Fruit fly (Drosophila melanogaster) whole organism, embryonic: ENCODE data around the gene vib.

ENCODE experiments used
- Asciz ChIP-seq: fragments of 200-800 bp; sonication (Bioruptor generic); optimal IDR thresholded peaks from 2 replicates; lab custom pipeline; 2017; ENCODE audit warnings: missing biosample characterization, mild to moderate bottlenecking, missing genetic modification characterization, missing genetic modification reagents
- Atf3 ChIP-seq: fragments of 200-800 bp; sonication (Bioruptor generic); optimal IDR thresholded peaks from 3 replicates; lab custom pipeline; 2016; ENCODE audit warnings: missing biosample characterization, missing genetic modification characterization
- BtbVII ChIP-seq: fragments of 200-800 bp; sonication (Bioruptor generic); optimal IDR thresholded peaks from 3 replicates; lab custom pipeline; 2017; ENCODE audit warnings: missing biosample characterization, mild to moderate bottlenecking, missing genetic modification characterization
- C15 ChIP-seq: fragments of 200-800 bp; sonication (Bioruptor generic); IDR thresholded peaks from 3 replicates; pipeline ENCODE4 v1.3.6; 2022; ENCODE audit warnings: missing biosample characterization, missing genetic modification characterization
- CG10959 ChIP-seq: fragments of 200-800 bp; sonication (Bioruptor generic); IDR thresholded peaks from 2 replicates; pipeline ENCODE4 v1.3.6; 2022; ENCODE audit warnings: missing biosample characterization, missing genetic modification characterization
- CG10979 ChIP-seq: fragments of 200-800 bp; sonication (Bioruptor generic); optimal IDR thresholded peaks from 2 replicates; lab custom pipeline; 2018; ENCODE audit warnings: missing biosample characterization, mild to moderate bottlenecking, missing genetic modification characterization, moderate library complexity
- CG11504 ChIP-seq: fragments of 200-800 bp; sonication (Bioruptor generic); optimal IDR thresholded peaks from 3 replicates; lab custom pipeline; 2019; ENCODE audit warnings: missing biosample characterization, mild to moderate bottlenecking, missing genetic modification characterization, moderate library complexity
- CG13287 ChIP-seq: fragments of 200-800 bp; sonication (Bioruptor generic); IDR thresholded peaks from 2 replicates; pipeline ENCODE4 v1.3.6; 2022; ENCODE audit warnings: missing biosample characterization, missing genetic modification characterization; ENCODE audit not compliant: partially characterized antibody
- CG14050 ChIP-seq: fragments of 200-800 bp; sonication (Bioruptor generic); IDR thresholded peaks from 3 replicates; pipeline ENCODE4 v1.3.6; 2022; ENCODE audit warnings: missing biosample characterization, missing genetic modification characterization
- CG15514 ChIP-seq: fragments of 200-800 bp; sonication (Bioruptor generic); optimal IDR thresholded peaks from 3 replicates; lab custom pipeline; 2017; ENCODE audit warnings: missing biosample characterization, missing genetic modification characterization, mild to moderate bottlenecking, moderate library complexity, missing genetic modification reagents
- CG1602 ChIP-seq: fragments of 200-800 bp; sonication (Bioruptor generic); optimal IDR thresholded peaks from 3 replicates; lab custom pipeline; 2016; ENCODE audit warnings: missing biosample characterization, missing genetic modification characterization
- CG17612 ChIP-seq: fragments of 200-800 bp; sonication (Bioruptor generic); IDR thresholded peaks from 2 replicates; pipeline ENCODE4 v1.3.6; 2022; ENCODE audit warnings: missing biosample characterization, missing genetic modification characterization
- CG2120 ChIP-seq: fragments of 200-800 bp; sonication (Bioruptor generic); optimal IDR thresholded peaks from 3 replicates; lab custom pipeline; 2016; ENCODE audit warnings: missing biosample characterization, missing genetic modification characterization
- CG32767 ChIP-seq: fragments of 200-800 bp; sonication (Bioruptor generic); IDR thresholded peaks from 2 replicates; pipeline ENCODE4 v1.3.6; 2022; ENCODE audit warnings: missing biosample characterization, missing genetic modification characterization
- CG4404 ChIP-seq: fragments of 200-800 bp; sonication (Bioruptor generic); IDR thresholded peaks from 2 replicates; pipeline ENCODE4 v1.3.6; 2022; ENCODE audit warnings: missing biosample characterization, missing genetic modification characterization
- CG6175 ChIP-seq: fragments of 200-800 bp; sonication (Bioruptor generic); IDR thresholded peaks from 3 replicates; pipeline ENCODE4 v1.3.6; 2022; ENCODE audit warnings: missing biosample characterization, missing genetic modification characterization
- CG6854 ChIP-seq: fragments of 200-800 bp; sonication (Bioruptor generic); optimal IDR thresholded peaks from 3 replicates; lab custom pipeline; 2017; ENCODE audit warnings: missing biosample characterization, mild to moderate bottlenecking, missing genetic modification characterization
- CG7963 ChIP-seq: fragments of 200-800 bp; sonication (Bioruptor generic); IDR thresholded peaks from 3 replicates; pipeline ENCODE4 v1.3.6; 2022; ENCODE audit warnings: missing biosample characterization, missing genetic modification characterization; ENCODE audit not compliant: partially characterized antibody
- CG8478 ChIP-seq: fragments of >200 bp; optimal IDR thresholded peaks from 2 replicates; lab custom pipeline; 2018
- CG9797 ChIP-seq: fragments of 200-800 bp; sonication (Bioruptor generic); optimal IDR thresholded peaks from 3 replicates; lab custom pipeline; 2018; ENCODE audit warnings: missing biosample characterization, mild to moderate bottlenecking, missing genetic modification characterization
- CG9876 ChIP-seq: fragments of 200-800 bp; sonication (Bioruptor generic); optimal IDR thresholded peaks from 2 replicates; lab custom pipeline; 2016; ENCODE audit warnings: missing biosample characterization, missing genetic modification characterization
- Chrac-16 ChIP-seq: fragments of 200-800 bp; sonication (Bioruptor generic); optimal IDR thresholded peaks from 3 replicates; lab custom pipeline; 2016; ENCODE audit warnings: missing biosample characterization, missing genetic modification characterization
- D ChIP-seq, 2 experiments: fragments of 200-800 bp in 1 of 2; fragments of >200 bp in 1 of 2; sonication (Bioruptor generic) in 1 of 2; optimal IDR thresholded peaks; 2 replicates in 1 of 2; 3 replicates in 1 of 2; lab custom pipeline; 2017; ENCODE audit warnings: mild to moderate bottlenecking in 1 of 2, missing biosample characterization in 1 of 2, missing genetic modification characterization in 1 of 2, missing genetic modification reagents in 1 of 2
- Dbx ChIP-seq: fragments of 200-800 bp; sonication (Bioruptor generic); IDR thresholded peaks from 3 replicates; pipeline ENCODE4 v1.3.6; 2022; ENCODE audit warnings: missing biosample characterization, missing genetic modification characterization
- Fer3 ChIP-seq: fragments of 200-800 bp; sonication (Bioruptor generic); optimal IDR thresholded peaks from 2 replicates; lab custom pipeline; 2018; ENCODE audit warnings: missing biosample characterization, mild to moderate bottlenecking, missing genetic modification characterization, moderate library complexity
- GATAe ChIP-seq: fragments of 200-800 bp; sonication (Bioruptor generic); conservative IDR thresholded peaks from 2 replicates; pipeline ENCODE4 v1.3.6; 2022; ENCODE audit warnings: missing biosample characterization, missing genetic modification characterization
- Gug ChIP-seq: fragments of 200-800 bp; sonication (Bioruptor generic); IDR thresholded peaks from 4 replicates; pipeline ENCODE4 v1.3.6; 2022; ENCODE audit warnings: missing biosample characterization, missing genetic modification characterization
- Kr ChIP-seq: fragments of 200-800 bp; sonication (Bioruptor generic); optimal IDR thresholded peaks from 2 replicates; lab custom pipeline; 2017; ENCODE audit warnings: missing biosample characterization, mild to moderate bottlenecking, missing genetic modification characterization
- Lhr ChIP-seq: fragments of 200-800 bp; sonication (Bioruptor generic); optimal IDR thresholded peaks from 3 replicates; lab custom pipeline; 2017; ENCODE audit warnings: mild to moderate bottlenecking, missing biosample characterization, missing genetic modification reagents, missing genetic modification characterization
- Optix ChIP-seq: fragments of 200-800 bp; sonication (Bioruptor generic); IDR thresholded peaks from 3 replicates; pipeline ENCODE4 v1.3.6; 2022; ENCODE audit warnings: missing biosample characterization, missing genetic modification characterization
- Pdp1 ChIP-seq, 2 experiments: fragments of 200-800 bp; sonication (Bioruptor generic); optimal IDR thresholded peaks; 3 replicates each; lab custom pipeline; 2016; ENCODE audit warnings: missing biosample characterization in 2 of 2, missing genetic modification characterization in 2 of 2, mild to moderate bottlenecking in 1 of 2, moderate library complexity in 1 of 2
- Taf1 ChIP-seq: fragments of 200-800 bp; sonication (Bioruptor generic); IDR thresholded peaks from 2 replicates; pipeline ENCODE4 v1.3.6; 2022; ENCODE audit warnings: missing biosample characterization, missing genetic modification characterization
- Trl ChIP-seq, 3 experiments: fragments of >200 bp in 2 of 3; fragments of 200-800 bp in 1 of 3; sonication (Bioruptor generic) in 1 of 3; optimal IDR thresholded peaks; 2 replicates in 1 of 3; 3 replicates in 2 of 3; lab custom pipeline; 2016 to 2017; ENCODE audit warnings: missing biosample characterization in 1 of 3, missing genetic modification characterization in 1 of 3
- ac ChIP-seq: fragments of 200-800 bp; sonication (Bioruptor generic); optimal IDR thresholded peaks from 3 replicates; lab custom pipeline; 2017; ENCODE audit warnings: missing biosample characterization, mild to moderate bottlenecking, missing genetic modification characterization
- bbx ChIP-seq: fragments of 200-800 bp; sonication (Bioruptor generic); IDR thresholded peaks from 2 replicates; pipeline ENCODE4 v1.3.6; 2022; ENCODE audit warnings: missing biosample characterization, missing genetic modification characterization; ENCODE audit not compliant: partially characterized antibody
- br ChIP-seq: fragments of >200 bp; optimal IDR thresholded peaks from 2 replicates; lab custom pipeline; 2017
- cato ChIP-seq: fragments of 200-800 bp; sonication (Bioruptor generic); optimal IDR thresholded peaks from 2 replicates; lab custom pipeline; 2016; ENCODE audit warnings: missing biosample characterization, missing genetic modification characterization, borderline replicate concordance
- crp ChIP-seq, 2 experiments: fragments of 200-800 bp; sonication (Bioruptor generic); optimal IDR thresholded peaks; 2 replicates in 1 of 2; 3 replicates in 1 of 2; lab custom pipeline; 2017; ENCODE audit warnings: missing biosample characterization in 2 of 2, missing genetic modification characterization in 2 of 2, mild to moderate bottlenecking in 1 of 2, moderate library complexity in 1 of 2
- dm ChIP-seq: fragments of 200-800 bp; sonication (Bioruptor generic); optimal IDR thresholded peaks from 3 replicates; lab custom pipeline; 2016; ENCODE audit warnings: missing biosample characterization, missing genetic modification characterization
- dmrt99B ChIP-seq: fragments of 200-800 bp; sonication (Bioruptor generic); optimal IDR thresholded peaks from 2 replicates; lab custom pipeline; 2018; ENCODE audit warnings: missing biosample characterization, mild to moderate bottlenecking, missing genetic modification characterization, moderate library complexity
- grau ChIP-seq: fragments of 200-800 bp; optimal IDR thresholded peaks from 3 replicates; lab custom pipeline; 2019; ENCODE audit warnings: missing biosample characterization, mild to moderate bottlenecking, missing genetic modification characterization, moderate library complexity
- gsb ChIP-seq: fragments of 200-800 bp; sonication (Bioruptor generic); IDR thresholded peaks from 2 replicates; pipeline ENCODE4 v1.3.6; 2022; ENCODE audit warnings: missing biosample characterization, missing genetic modification characterization
- hbn ChIP-seq: fragments of 200-800 bp; sonication (Bioruptor generic); IDR thresholded peaks from 2 replicates; pipeline ENCODE4 v1.3.6; 2022; ENCODE audit warnings: missing biosample characterization, missing genetic modification characterization; ENCODE audit not compliant: partially characterized antibody
- mld ChIP-seq: fragments of 200-800 bp; sonication (Bioruptor generic); IDR thresholded peaks from 3 replicates; pipeline ENCODE4 v1.3.6; 2022; ENCODE audit warnings: missing biosample characterization, missing genetic modification characterization; ENCODE audit not compliant: partially characterized antibody
- nau ChIP-seq: fragments of 200-800 bp; sonication (Bioruptor generic); optimal IDR thresholded peaks from 3 replicates; lab custom pipeline; 2017; ENCODE audit warnings: missing biosample characterization, mild to moderate bottlenecking, missing genetic modification characterization, missing genetic modification reagents
- row ChIP-seq: fragments of 200-800 bp; sonication (Bioruptor generic); IDR thresholded peaks from 3 replicates; pipeline ENCODE4 v1.3.6; 2022; ENCODE audit warnings: missing biosample characterization, missing genetic modification characterization
- trem ChIP-seq: fragments of 200-800 bp; optimal IDR thresholded peaks from 3 replicates; lab custom pipeline; 2019; ENCODE audit warnings: missing biosample characterization, mild to moderate bottlenecking, missing genetic modification characterization, moderate library complexity
- ttk ChIP-seq: fragments of 200-800 bp; sonication (Bioruptor generic); IDR thresholded peaks from 2 replicates; pipeline ENCODE4 v2.1.2; 2022; ENCODE audit warnings: missing biosample characterization, missing genetic modification characterization
- unc-4 ChIP-seq: fragments of 200-800 bp; sonication (Bioruptor generic); IDR thresholded peaks from 2 replicates; pipeline ENCODE4 v1.3.6; 2022; ENCODE audit warnings: missing biosample characterization, missing genetic modification characterization; ENCODE audit not compliant: partially characterized antibody
- vnd ChIP-seq: fragments of 200-800 bp; sonication (Bioruptor generic); IDR thresholded peaks from 3 replicates; pipeline ENCODE4 v1.3.6; 2022; ENCODE audit warnings: missing biosample characterization, missing genetic modification characterization; ENCODE audit not compliant: partially characterized antibody

The vib gene

DNA sequence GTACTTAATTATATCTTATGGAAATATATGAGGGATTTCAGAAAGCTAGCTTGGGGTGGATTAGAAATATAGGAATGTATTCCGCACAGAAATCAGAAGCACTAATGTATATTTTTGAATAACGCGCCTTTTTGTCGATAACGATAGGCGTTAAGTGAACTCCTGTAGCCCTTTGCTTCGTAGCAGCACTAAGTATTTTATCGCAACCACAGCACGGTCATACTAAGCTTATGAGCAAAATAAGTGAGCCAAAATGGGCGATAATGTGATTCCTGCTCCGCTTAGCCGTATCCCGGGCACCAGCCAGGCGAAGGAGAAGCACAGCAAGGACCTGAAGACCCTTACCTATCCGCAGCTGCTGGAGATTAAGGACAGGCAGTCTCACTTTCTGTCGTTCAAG is 2.8 kb upstream of the vib start, which contains the start of the genes CG5250 and Polr2M (continued):
- TF ChIP-seq mld (no peak), CG6175 (GFP tag; lab: Robert Waterston, UW) (no peak), ttk (GFP tag; lab: Robert Waterston, UW) (no peak), CG13287 (GFP tag; lab: Robert Waterston, UW) (peak; percentile 48), Dbx (GFP tag; lab: Robert Waterston, UW) (no peak), hbn (GFP tag; lab: Robert Waterston, UW) (no peak), grau (no peak), D (optimal IDR thresholded peaks at IDR 0.05; lab: Kevin White, UChicago) (no peak), D (GFP tag; optimal IDR thresholded peaks at IDR 0.05; lab: Kevin White, UChicago) (no peak), ac (GFP tag; lab: Kevin White, UChicago) (no peak), Trl (optimal IDR thresholded peaks at IDR 0.05; lab: Kevin White, UChicago) (no peak), Trl (GFP tag; optimal IDR thresholded peaks at IDR 0.05; lab: Kevin White, UChicago) (no peak), CG14050 (no peak), CG7963 (GFP tag; lab: Robert Waterston, UW) (no peak), CG10979 (tag; lab: Kevin White, UChicago) (no peak), C15 (GFP tag; lab: Robert Waterston, UW) (no peak), Kr (GFP tag; lab: Kevin White, UChicago) (no peak), Chrac-16 (GFP tag; lab: Kevin White, UChicago) (no peak), Fer3 (no peak), CG6854 (no peak), bbx (GFP tag; lab: Robert Waterston, UW) (no peak), trem (tag; lab: Kevin White, UChicago) (peak; percentile 41), BtbVII (GFP tag; lab: Kevin White, UChicago) (no peak), dm (no peak), CG1602 (GFP tag; lab: Kevin White, UChicago) (no peak), Optix (GFP tag; lab: Robert Waterston, UW) (no peak), row (GFP tag; lab: Robert Waterston, UW) (no peak; the same call in 2 of the 3 replicates), CG9876 (GFP tag; lab: Kevin White, UChicago) (no peak), crp (GFP tag; optimal IDR thresholded peaks at IDR 0.05; lab: Kevin White, UChicago) (no peak), CG11504 (tag; lab: Kevin White, UChicago) (no peak), unc-4 (GFP tag; lab: Robert Waterston, UW) (0 out of 2 replicates have a peak, but pooled peaks have one; percentile 26), Pdp1 (GFP tag; optimal IDR thresholded peaks at IDR 0.05; lab: Kevin White, UChicago) (no peak), Atf3 (GFP tag; lab: Kevin White, UChicago) (no peak), vnd (GFP tag; lab: Robert Waterston, UW) (0 out of 3 replicates have a peak, but pooled peaks have one; percentile 27), Asciz (no peak), CG4404 (GFP tag; lab: Robert Waterston, UW) (no peak), Gug (GFP tag; lab: Robert Waterston, UW) (no peak), CG32767 (GFP tag; lab: Robert Waterston, UW) (no peak), CG10959 (GFP tag; lab: Robert Waterston, UW) (no peak), CG9797 (GFP tag; lab: Kevin White, UChicago) (peak; percentile 64), CG15514 (GFP tag; lab: Kevin White, UChicago) (peak; percentile 76), cato (GFP tag; lab: Kevin White, UChicago) (no peak), CG2120 (no peak), Lhr (GFP tag; lab: Kevin White, UChicago) (no peak), br (lab: Kevin White, UChicago) (no peak), CG8478 (no peak), GATAe (GFP tag; lab: Robert Waterston, UW) (no peak), dmrt99B (no peak), Taf1 (GFP tag; lab: Robert Waterston, UW) (no peak), CG17612 (GFP tag; lab: Robert Waterston, UW) (no peak), gsb (no peak), nau (GFP tag; lab: Kevin White, UChicago) (no peak)
